Fruit fly (Drosophila melanogaster): ENCODE measurements around the gene Cp15.

Cp15 gene

DNA sequence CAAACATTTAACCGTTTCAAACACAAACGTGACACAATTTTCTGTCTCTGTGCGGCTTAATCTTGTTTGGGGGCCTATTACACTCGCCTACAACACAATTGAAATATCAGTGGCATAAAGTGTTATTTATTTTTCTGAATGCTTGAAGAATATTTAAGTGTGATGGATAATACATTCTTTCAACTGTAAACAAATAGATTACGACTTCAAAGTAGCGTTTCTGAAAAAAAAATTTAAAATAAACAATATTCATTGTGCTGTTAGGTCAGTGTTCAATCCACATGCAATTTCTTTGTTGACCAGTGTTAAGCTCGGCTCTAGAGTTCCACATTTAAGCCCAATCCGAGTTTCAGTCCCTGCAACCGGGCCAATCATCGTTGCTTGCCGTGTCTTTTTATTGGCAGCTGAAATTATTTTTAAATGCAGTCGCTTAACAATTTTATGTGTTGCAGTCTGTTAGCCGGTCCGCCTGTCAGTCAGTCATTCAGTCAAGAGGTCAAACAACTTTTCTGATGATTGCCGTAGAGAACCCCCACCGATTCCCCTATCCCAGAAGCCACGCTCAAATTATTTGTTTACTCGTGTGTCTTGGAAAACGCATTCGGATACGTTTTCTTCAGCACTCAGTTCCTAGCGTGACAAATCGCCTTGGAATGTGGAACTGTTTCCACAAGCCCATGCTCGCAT, 44.9 kb downstream of the Cp15 start (continued):
- TF ChIP-seq dimm (GFP tag; IDR thresholded peaks at IDR 0.05) (0 out of 2 replicates have a peak, but pooled peaks have one; percentile 41), Atf6 (GFP tag; IDR thresholded peaks at IDR 0.05) (peak; percentile 60; the same call in 1 of the 2 replicates), NK7.1 (GFP tag; optimal IDR thresholded peaks at IDR 0.05) (peak; percentile 39), D19A (tag; optimal IDR thresholded peaks at IDR 0.05) (peak; percentile 70), CG2199 (GFP tag; IDR thresholded peaks at IDR 0.05) (no peak), CG15269 (tag; optimal IDR thresholded peaks at IDR 0.05) (peak; percentile 83), chn (GFP tag; optimal IDR thresholded peaks at IDR 0.05) (peak; percentile 0), Drgx (GFP tag; IDR thresholded peaks at IDR 0.05) (peak; percentile 76), CG2202 (tag; optimal IDR thresholded peaks at IDR 0.05) (peak; percentile 80), CG16863 (GFP tag; optimal IDR thresholded peaks at IDR 0.05) (peak; percentile 62), Spps (tag; optimal IDR thresholded peaks at IDR 0.05) (peak; percentile 80), CG18619 (GFP tag; optimal IDR thresholded peaks at IDR 0.05) (peak; percentile 67), schlank (tag; optimal IDR thresholded peaks at IDR 0.05) (no peak), CG6813 (GFP tag; optimal IDR thresholded peaks at IDR 0.05) (peak; percentile 15), Six4 (GFP tag; optimal IDR thresholded peaks at IDR 0.05) (peak; percentile 39), shn (GFP tag; optimal IDR thresholded peaks at IDR 0.05) (peak; percentile 24), Tbp (GFP tag; optimal IDR thresholded peaks at IDR 0.05) (no peak), B-H2 (GFP tag; optimal IDR thresholded peaks at IDR 0.05) (no peak), Bdp1 (GFP tag; optimal IDR thresholded peaks at IDR 0.05) (peak; percentile 3), btn (GFP tag; optimal IDR thresholded peaks at IDR 0.05) (peak; percentile 41), Ssrp (tag; optimal IDR thresholded peaks at IDR 0.05) (peak; percentile 79), Jarid2 (GFP tag; optimal IDR thresholded peaks at IDR 0.05) (peak; percentile 33), CG10565 (GFP tag; optimal IDR thresholded peaks at IDR 0.05) (no peak), lab (GFP tag; optimal IDR thresholded peaks at IDR 0.05) (peak; percentile 46), CG12155 (GFP tag; optimal IDR thresholded peaks at IDR 0.05) (peak; percentile 55), hth (optimal IDR thresholded peaks at IDR 0.05) (no peak), CG9727 (GFP tag; optimal IDR thresholded peaks at IDR 0.05) (peak; percentile 68), sc (optimal IDR thresholded peaks at IDR 0.05) (no peak), sc (GFP tag; optimal IDR thresholded peaks at IDR 0.05) (peak; percentile 66), CG8089 (GFP tag; optimal IDR thresholded peaks at IDR 0.05) (peak; percentile 59), pb (GFP tag; optimal IDR thresholded peaks at IDR 0.05) (no peak), tna (GFP tag; IDR thresholded peaks at IDR 0.05; ENCODE audit: partially characterized antibody) (no peak), Hr78 (GFP tag; optimal IDR thresholded peaks at IDR 0.05) (peak in 1 of 2 experiments; percentile 73), pan (optimal IDR thresholded peaks at IDR 0.05) (no peak), pan (GFP tag; optimal IDR thresholded peaks at IDR 0.05 in 1 of 2, IDR thresholded peaks at IDR 0.05 in 1 of 2) (peak in 1 of 2 experiments; percentile 86), rib (GFP tag; IDR thresholded peaks at IDR 0.05) (no peak), CG4730 (GFP tag; IDR thresholded peaks at IDR 0.05) (peak; percentile 48; the same call in 1 of the 2 replicates), CG6654 (GFP tag; optimal IDR thresholded peaks at IDR 0.05) (peak; percentile 25), CG10147 (GFP tag; optimal IDR thresholded peaks at IDR 0.05) (peak; percentile 32), Sry-β (GFP tag; optimal IDR thresholded peaks at IDR 0.05) (no peak), chinmo (GFP tag; IDR thresholded peaks at IDR 0.05; ENCODE audit: partially characterized antibody) (no peak), CG8281 (tag; optimal IDR thresholded peaks at IDR 0.05) (peak; percentile 90), CG1603 (tag; optimal IDR thresholded peaks at IDR 0.05) (peak; percentile 77), bab2 (GFP tag; optimal IDR thresholded peaks at IDR 0.05) (peak; percentile 45), CG11398 (GFP tag; optimal IDR thresholded peaks at IDR 0.05) (peak; percentile 39), Doc2 (GFP tag; IDR thresholded peaks at IDR 0.05) (no peak), PHDP (tag; optimal IDR thresholded peaks at IDR 0.05) (peak; percentile 86), CG7357 (GFP tag; IDR thresholded peaks at IDR 0.05) (0 out of 3 replicates have a peak, but pooled peaks have one; percentile 32), crp (GFP tag; optimal IDR thresholded peaks at IDR 0.05) (peak in 1 of 2 experiments; percentile 9)

Measured in whole organism, embryonic.